Fruit fly (Drosophila melanogaster): ENCODE data around the gene CG12783.

- no peak for TF ChIP-seq pan (optimal IDR thresholded peaks at IDR 0.05)
- no peak for TF ChIP-seq psq (optimal IDR thresholded peaks at IDR 0.05)
- TF ChIP-seq CG8478 (optimal IDR thresholded peaks at IDR 0.05), result no peak
- TF ChIP-seq usp (GFP tag; optimal IDR thresholded peaks at IDR 0.05), result no peak
- no peak for TF ChIP-seq Dll (optimal IDR thresholded peaks at IDR 0.05)
- no peak for TF ChIP-seq EcR (GFP tag; optimal IDR thresholded peaks at IDR 0.05)
Observed at dm6 chr3R:16591407-16591806, 21.8 kb downstream of the CG12783 start.
